Fruit fly (Drosophila melanogaster): ENCODE data around the gene CG9427.
A peak's percentile ranks its signal among the peaks of the same experiment; 100 is the strongest.

DNA sequence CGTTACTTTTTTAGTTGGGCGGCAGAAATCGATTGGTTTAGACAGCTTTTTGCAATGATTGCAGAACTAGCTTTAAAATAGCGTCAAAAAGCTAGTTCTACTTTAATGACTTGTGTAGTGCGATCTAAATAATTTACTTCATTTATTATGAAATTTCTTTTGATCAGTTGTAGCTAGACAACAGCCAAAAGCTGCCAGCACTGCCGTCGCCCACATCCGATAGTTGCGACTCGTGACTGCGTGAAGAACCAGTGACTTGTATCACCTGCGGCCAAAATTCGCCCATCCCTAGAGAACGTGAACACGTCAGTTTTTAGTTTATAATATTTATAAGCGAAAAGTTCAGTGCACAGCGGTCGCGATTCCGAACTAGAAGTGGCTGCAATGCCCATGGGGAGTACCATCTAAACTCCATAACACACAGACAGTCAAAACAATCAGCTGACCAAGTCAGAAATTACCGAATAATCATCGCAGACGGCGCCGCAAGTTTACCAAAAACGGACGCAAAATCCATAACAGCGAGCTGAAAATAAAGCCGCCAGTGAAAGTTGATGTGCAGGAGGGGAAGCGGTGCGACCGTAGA lies 40.0 kb downstream of the CG9427 start, which contains the start of gene P58IPK:
- TF ChIP-seq pan (optimal IDR thresholded peaks at IDR 0.05) (no peak), dl (GFP tag; optimal IDR thresholded peaks at IDR 0.05; ENCODE audit: insufficient read depth in 1 of 2, partially characterized antibody in 2 of 2) (no peak), Mio (GFP tag; optimal IDR thresholded peaks at IDR 0.05) (no peak), sv (GFP tag; optimal IDR thresholded peaks at IDR 0.05) (peak; percentile 36)

Data from whole organism, wandering third instar larva.